Worm (Caenorhabditis elegans): ENCODE data around the gene srsx-29.

The srsx-29 gene

ce11 chrV:10114329-10114728 is 40.5 kb upstream of the srsx-29 start, which contains the start of gene cht-5:
Gene cht-5, plus strand, starts transcription at chrV:10114629.
- TF ChIP-seq egl-27 (tag; optimal IDR thresholded peaks at IDR 0.05) (no peak), zag-1 (tag; optimal IDR thresholded peaks at IDR 0.05) (no peak), fos-1 (tag; optimal IDR thresholded peaks at IDR 0.05) (no peak), nhr-237 (tag; optimal IDR thresholded peaks at IDR 0.05) (no peak), pha-4 (tag; optimal IDR thresholded peaks at IDR 0.05) (no peak), lin-39 (tag; optimal IDR thresholded peaks at IDR 0.05) (no peak), lsy-12 (tag; optimal IDR thresholded peaks at IDR 0.05) (no peak), nhr-77 (tag; optimal IDR thresholded peaks at IDR 0.05) (no peak), nhr-25 (tag; optimal IDR thresholded peaks at IDR 0.05) (no peak)

- TF ChIP-seq egl-5 (tag; optimal IDR thresholded peaks at IDR 0.05) (no peak), nhr-43 (tag; optimal IDR thresholded peaks at IDR 0.05; ENCODE audit: poor library complexity, severe bottlenecking) (no peak), ceh-9 (tag; optimal IDR thresholded peaks at IDR 0.05) (no peak), ceh-28 (tag; optimal IDR thresholded peaks at IDR 0.05) (no peak), nhr-76 (tag; optimal IDR thresholded peaks at IDR 0.05) (no peak), zag-1 (tag; optimal IDR thresholded peaks at IDR 0.05) (no peak), nhr-77 (tag; optimal IDR thresholded peaks at IDR 0.05) (no peak), ZK546.5 (tag; optimal IDR thresholded peaks at IDR 0.05) (no peak), ceh-16 (tag; optimal IDR thresholded peaks at IDR 0.05) (no peak), nhr-11 (tag; optimal IDR thresholded peaks at IDR 0.05) (no peak)
Observed at ce11 chrV:10117465-10117864, 37.3 kb upstream of the srsx-29 start, which contains the start of gene C08B6.5. Gene C08B6.5, plus strand, starts transcription at chrV:10117765.

DNA sequence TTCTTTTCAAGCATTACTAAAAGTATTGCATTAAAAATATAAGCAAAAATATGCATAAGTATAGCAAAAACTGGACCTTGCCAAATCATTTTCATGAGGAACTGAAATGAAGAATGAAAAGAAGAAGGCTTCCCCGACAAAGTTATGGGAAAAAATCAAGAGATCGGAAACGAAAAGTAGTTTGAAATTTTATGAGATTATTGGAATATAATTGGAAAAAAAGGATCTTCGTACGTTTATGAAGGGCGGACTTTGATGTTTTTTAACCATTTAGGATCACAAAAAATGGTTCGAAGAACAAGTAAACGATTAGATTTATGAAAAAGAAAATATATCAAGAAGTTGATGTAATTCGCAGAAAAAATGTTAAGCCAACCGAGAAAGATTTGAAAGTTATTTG is 33.9 kb upstream of the srsx-29 start, which contains the start of gene srxa-18:
srxa-18 (minus strand) TSS at position 100 of the 400 bp plus-strand sequence.
- TF ChIP-seq snpc-4 (tag; optimal IDR thresholded peaks at IDR 0.05) (no peak), elt-1 (tag; optimal IDR thresholded peaks at IDR 0.05) (no peak), lin-39 (tag; optimal IDR thresholded peaks at IDR 0.05) (no peak), elt-3 (tag; optimal IDR thresholded peaks at IDR 0.05) (no peak), nhr-12 (tag; optimal IDR thresholded peaks at IDR 0.05) (no peak), ceh-28 (tag; optimal IDR thresholded peaks at IDR 0.05) (no peak), ceh-16 (tag; optimal IDR thresholded peaks at IDR 0.05) (no peak), ceh-9 (tag; optimal IDR thresholded peaks at IDR 0.05) (no peak)

DNA sequence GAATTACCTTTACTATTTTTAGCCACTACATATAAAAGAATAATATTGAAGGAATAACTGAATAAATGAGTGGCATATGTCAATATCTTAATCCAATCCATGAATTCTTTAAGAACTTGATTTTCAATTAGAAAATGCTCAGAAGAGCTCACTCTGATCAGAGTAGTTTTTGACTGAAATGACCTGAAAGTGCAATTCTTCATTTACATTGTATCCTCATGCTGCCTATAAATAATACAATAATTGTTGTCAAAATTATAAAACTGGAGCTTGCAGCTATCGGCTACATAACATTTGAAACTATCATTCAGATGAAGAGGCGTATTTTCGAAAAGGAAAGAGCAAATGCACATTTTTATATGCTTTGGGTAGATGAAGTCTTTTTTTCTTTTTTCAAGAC is 32.1 kb upstream of the srsx-29 start, which contains the start of gene srxa-19:
srxa-19 (minus strand) TSS at position 101 of the 400 bp plus-strand sequence.
- TF ChIP-seq ztf-11 (tag; optimal IDR thresholded peaks at IDR 0.05) = no peak
- no peak for TF ChIP-seq zag-1 (tag; optimal IDR thresholded peaks at IDR 0.05)
- no peak for TF ChIP-seq nhr-11 (tag; optimal IDR thresholded peaks at IDR 0.05)
- no peak for TF ChIP-seq sea-2 (GFP tag; optimal IDR thresholded peaks at IDR 0.05)
- no peak for TF ChIP-seq fkh-2 (tag; optimal IDR thresholded peaks at IDR 0.05)
- no peak for TF ChIP-seq snpc-4 (tag; optimal IDR thresholded peaks at IDR 0.05)
- TF ChIP-seq elt-3 (tag; optimal IDR thresholded peaks at IDR 0.05) = no peak
- TF ChIP-seq egl-27 (tag; optimal IDR thresholded peaks at IDR 0.05) = no peak
- TF ChIP-seq unc-62 (GFP tag; optimal IDR thresholded peaks at IDR 0.05) = no peak
- TF ChIP-seq daf-12 (tag; optimal IDR thresholded peaks at IDR 0.05) = no peak

ce11 chrV:10123324-10123723 is 31.5 kb upstream of the srsx-29 start, which contains the start of gene C08B6.6:
Gene C08B6.6, plus strand, starts transcription at chrV:10123624.
- TF ChIP-seq daf-12 (tag; optimal IDR thresholded peaks at IDR 0.05) (no peak), jun-1 (tag; optimal IDR thresholded peaks at IDR 0.05) (no peak), lsy-12 (tag; optimal IDR thresholded peaks at IDR 0.05) (no peak)

- TF ChIP-seq ceh-16 (tag; optimal IDR thresholded peaks at IDR 0.05) (no peak), elt-2 (tag; optimal IDR thresholded peaks at IDR 0.05) (peak; percentile 68), lsy-12 (tag; optimal IDR thresholded peaks at IDR 0.05) (no peak), egl-5 (tag; optimal IDR thresholded peaks at IDR 0.05) (no peak)
Observed at ce11 chrV:10124799-10125548, 29.8 kb upstream of the srsx-29 start, which contains the start of gene C08B6.10. Gene C08B6.10, plus strand, starts transcription at chrV:10125498.

Measured in whole organism, L3 larva.